Worm (Caenorhabditis elegans): Measurements from ENCODE around the gene nhr-112.

The nhr-112 gene

ce11 chrV:16692988-16693387, 30.7 kb downstream of the nhr-112 start:
- TF ChIP-seq sma-3 (GFP tag; optimal IDR thresholded peaks at IDR 0.05) (no peak), nhr-11 (tag; optimal IDR thresholded peaks at IDR 0.05) (no peak), blmp-1 (tag; optimal IDR thresholded peaks at IDR 0.05; ENCODE audit: insufficient read depth) (no peak), unc-62 (GFP tag; optimal IDR thresholded peaks at IDR 0.05) (no peak), alr-1 (tag; optimal IDR thresholded peaks at IDR 0.05) (no peak), aly-2 (tag; optimal IDR thresholded peaks at IDR 0.05) (no peak), nhr-77 (tag; optimal IDR thresholded peaks at IDR 0.05) (no peak), nhr-12 (tag; optimal IDR thresholded peaks at IDR 0.05) (no peak), lsy-2 (tag; optimal IDR thresholded peaks at IDR 0.05) (no peak)

DNA sequence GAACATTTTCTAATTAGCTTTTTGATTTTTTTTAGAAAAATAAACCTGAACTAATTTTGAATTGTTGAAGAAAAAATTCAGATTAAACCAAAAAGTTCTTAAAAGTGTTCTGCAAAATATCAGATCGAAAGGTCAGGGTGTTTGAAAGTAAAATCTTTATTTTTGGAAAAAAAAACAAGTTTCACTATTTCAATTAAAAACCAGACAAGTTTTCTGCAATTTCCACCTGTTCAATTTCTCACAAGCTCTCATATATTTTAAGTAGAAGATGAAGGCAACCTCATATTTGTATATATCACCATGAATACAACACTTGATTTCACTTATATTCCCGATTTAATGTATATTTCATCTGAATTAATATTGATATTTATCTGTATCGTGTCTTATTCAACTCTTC, 36.4 kb downstream of the nhr-112 start, which contains the start of gene srz-102:
srz-102 (plus strand) TSS at position 301 of the 400 bp plus-strand sequence.
- TF ChIP-seq ceh-82 (tag; optimal IDR thresholded peaks at IDR 0.05) (no peak), nhr-25 (tag; optimal IDR thresholded peaks at IDR 0.05) (no peak), ama-1 (optimal IDR thresholded peaks at IDR 0.05) (no peak), sma-9 (GFP tag; optimal IDR thresholded peaks at IDR 0.05) (no peak), sma-9 (tag; optimal IDR thresholded peaks at IDR 0.05) (no peak), ZK546.5 (tag; optimal IDR thresholded peaks at IDR 0.05) (no peak), mab-5 (tag; optimal IDR thresholded peaks at IDR 0.05) (no peak), mbf-1 (tag; optimal IDR thresholded peaks at IDR 0.05) (no peak), F13H6.1 (tag; optimal IDR thresholded peaks at IDR 0.05) (no peak), lin-39 (tag; optimal IDR thresholded peaks at IDR 0.05) (no peak), nhr-12 (tag; optimal IDR thresholded peaks at IDR 0.05) (no peak), elt-3 (tag; optimal IDR thresholded peaks at IDR 0.05) (no peak), nhr-77 (tag; optimal IDR thresholded peaks at IDR 0.05) (no peak), unc-55 (GFP tag; optimal IDR thresholded peaks at IDR 0.05) (no peak), sem-4 (tag; optimal IDR thresholded peaks at IDR 0.05) (no peak)

ce11 chrV:16685725-16686124, 37.9 kb downstream of the nhr-112 start, which contains the start of gene srw-43:
Gene srw-43, plus strand, starts transcription at chrV:16686025.
- TF ChIP-seq ztf-1 (GFP tag; conservative IDR thresholded peaks at IDR 0.05), result no peak
- no peak for TF ChIP-seq unc-62 (GFP tag; optimal IDR thresholded peaks at IDR 0.05)
- no peak for TF ChIP-seq ZK546.5 (tag; optimal IDR thresholded peaks at IDR 0.05)
- TF ChIP-seq nhr-6 (tag; optimal IDR thresholded peaks at IDR 0.05), result no peak
- TF ChIP-seq peb-1 (tag; optimal IDR thresholded peaks at IDR 0.05), result no peak
- no peak for TF ChIP-seq nhr-12 (tag; optimal IDR thresholded peaks at IDR 0.05)
- TF ChIP-seq nhr-23 (tag; optimal IDR thresholded peaks at IDR 0.05), result no peak
- no peak for TF ChIP-seq nhr-10 (tag; optimal IDR thresholded peaks at IDR 0.05)
- TF ChIP-seq elt-1 (tag; optimal IDR thresholded peaks at IDR 0.05), result no peak
- no peak for TF ChIP-seq nhr-237 (tag; optimal IDR thresholded peaks at IDR 0.05)
- TF ChIP-seq ceh-82 (tag; optimal IDR thresholded peaks at IDR 0.05), result no peak
- TF ChIP-seq snpc-4 (tag; optimal IDR thresholded peaks at IDR 0.05), result no peak

- TF ChIP-seq ama-1 (optimal IDR thresholded peaks at IDR 0.05), result no peak
- no peak for TF ChIP-seq unc-55 (GFP tag; optimal IDR thresholded peaks at IDR 0.05)
These were observed 40.3 kb downstream of the nhr-112 start for ce11 chrV:16683359-16683758.

DNA sequence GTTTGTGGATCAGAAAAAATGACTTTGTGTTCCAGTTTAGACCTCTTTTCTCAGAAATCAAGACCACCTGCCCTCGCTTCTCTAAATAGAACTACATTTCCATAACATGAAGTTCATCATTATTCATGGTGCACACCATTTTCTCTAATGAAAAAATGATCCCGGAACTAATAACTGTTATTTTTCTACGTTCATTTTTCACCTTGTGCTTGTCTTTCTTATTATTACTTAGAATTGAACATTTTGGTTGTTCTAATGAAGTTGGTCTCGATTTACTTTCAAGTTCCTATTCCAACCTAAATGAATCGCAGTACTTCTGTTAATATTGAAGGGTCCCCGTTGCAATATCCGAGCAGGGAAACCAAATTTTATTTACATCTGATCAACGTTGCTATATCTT, 40.8 kb downstream of the nhr-112 start, which contains the start of gene srw-36:
srw-36 (plus strand) TSS at position 301 of the 400 bp plus-strand sequence.
- no peak for TF ChIP-seq C34F6.9 (tag; optimal IDR thresholded peaks at IDR 0.05)
- no peak for TF ChIP-seq lin-39 (tag; optimal IDR thresholded peaks at IDR 0.05)
- no peak for TF ChIP-seq unc-39 (tag; optimal IDR thresholded peaks at IDR 0.05)
- no peak for TF ChIP-seq nhr-10 (tag; optimal IDR thresholded peaks at IDR 0.05)
- no peak for TF ChIP-seq nhr-23 (tag; optimal IDR thresholded peaks at IDR 0.05)
- TF ChIP-seq lsy-2 (tag; optimal IDR thresholded peaks at IDR 0.05), result no peak
- no peak for TF ChIP-seq lin-11 (tag; optimal IDR thresholded peaks at IDR 0.05)
- no peak for TF ChIP-seq ztf-1 (GFP tag; conservative IDR thresholded peaks at IDR 0.05)
- no peak for TF ChIP-seq F13H6.1 (tag; optimal IDR thresholded peaks at IDR 0.05)
- no peak for TF ChIP-seq ztf-11 (tag; optimal IDR thresholded peaks at IDR 0.05)
- TF ChIP-seq ama-1 (optimal IDR thresholded peaks at IDR 0.05), result no peak
- no peak for TF ChIP-seq zag-1 (tag; optimal IDR thresholded peaks at IDR 0.05)
- TF ChIP-seq alr-1 (tag; optimal IDR thresholded peaks at IDR 0.05), result no peak
- TF ChIP-seq ceh-82 (tag; optimal IDR thresholded peaks at IDR 0.05), result no peak
- no peak for TF ChIP-seq skn-1 (tag; optimal IDR thresholded peaks at IDR 0.05)
- no peak for TF ChIP-seq nhr-25 (tag; optimal IDR thresholded peaks at IDR 0.05)
- no peak for TF ChIP-seq dmd-4 (tag; optimal IDR thresholded peaks at IDR 0.05)
- TF ChIP-seq nhr-6 (tag; optimal IDR thresholded peaks at IDR 0.05), result no peak

Data from whole organism, L2 larva.